Worm (Caenorhabditis elegans) whole organism, L1 larva: ENCODE measurements around the gene fbxa-94.

Experiments used
- egl-27 ChIP-seq, 2 experiments: fragments of 150-350 bp in 1 of 2; sonication (generic microtip); optimal IDR thresholded peaks; 3 replicates each; lab custom pipeline; 2017 to 2018; ENCODE audit warnings: missing biosample characterization in 2 of 2, missing genetic modification characterization in 2 of 2, missing genetic modification reagents in 2 of 2
- hlh-4 ChIP-seq: sonication (generic microtip); optimal IDR thresholded peaks from 2 replicates; lab custom pipeline; 2016; ENCODE audit warnings: mild to moderate bottlenecking, missing genetic modification characterization, missing compliant biosample characterization
- lin-15B ChIP-seq: fragments of 150-350 bp; sonication (generic microtip); optimal IDR thresholded peaks from 3 replicates; lab custom pipeline; 2014; ENCODE audit warnings: missing biosample characterization, missing genetic modification characterization
- lir-3 ChIP-seq: sonication (generic microtip); optimal IDR thresholded peaks from 2 replicates; lab custom pipeline; 2016; ENCODE audit warnings: mild to moderate bottlenecking, missing genetic modification characterization, moderate library complexity, missing compliant biosample characterization; ENCODE audit not compliant: poor library complexity
- nhr-11 ChIP-seq: fragments of 150-350 bp; optimal IDR thresholded peaks from 2 replicates; lab custom pipeline; 2014; ENCODE audit warnings: missing biosample characterization, missing genetic modification characterization
- nhr-237 ChIP-seq: fragments of 150-350 bp; optimal IDR thresholded peaks from 2 replicates; lab custom pipeline; 2014; ENCODE audit warnings: missing biosample characterization, missing genetic modification characterization
- nhr-84 ChIP-seq: sonication (generic microtip); optimal IDR thresholded peaks from 2 replicates; lab custom pipeline; 2017; ENCODE audit warnings: missing biosample characterization, missing genetic modification characterization
- nhr-90 ChIP-seq: sonication (generic microtip); optimal IDR thresholded peaks from 2 replicates; lab custom pipeline; 2016; ENCODE audit warnings: mild to moderate bottlenecking, missing genetic modification characterization, missing compliant biosample characterization; ENCODE audit not compliant: poor library complexity
- unc-130 ChIP-seq: fragments of 150-350 bp; optimal IDR thresholded peaks from 2 replicates; lab custom pipeline; 2017; ENCODE audit warnings: missing biosample characterization, missing genetic modification characterization, inconsistent platforms

ce11 chrV:15529069-15529468 is 43.6 kb upstream of the fbxa-94 start, which contains the start of gene srh-276:
- TF ChIP-seq unc-130 (tag; lab: Kevin White, UChicago), result no peak
- no peak for TF ChIP-seq hlh-4 (tag; lab: Kevin White, UChicago)
- no peak for TF ChIP-seq nhr-90 (tag; lab: Kevin White, UChicago)
- no peak for TF ChIP-seq egl-27 (tag; optimal IDR thresholded peaks at IDR 0.05; lab: Kevin White, UChicago)
- TF ChIP-seq nhr-11 (tag; lab: Kevin White, UChicago), result no peak
- TF ChIP-seq nhr-237 (tag; lab: Kevin White, UChicago), result no peak
- TF ChIP-seq lin-15B (tag; lab: Kevin White, UChicago), result no peak
- TF ChIP-seq lir-3 (tag; lab: Kevin White, UChicago), result no peak
- TF ChIP-seq nhr-84, result no peak
